Worm (Caenorhabditis elegans): ENCODE measurements around the gene K05F1.14.
A peak's percentile ranks its signal among the peaks of the same experiment; 100 is the strongest.

K05F1.14 gene

DNA sequence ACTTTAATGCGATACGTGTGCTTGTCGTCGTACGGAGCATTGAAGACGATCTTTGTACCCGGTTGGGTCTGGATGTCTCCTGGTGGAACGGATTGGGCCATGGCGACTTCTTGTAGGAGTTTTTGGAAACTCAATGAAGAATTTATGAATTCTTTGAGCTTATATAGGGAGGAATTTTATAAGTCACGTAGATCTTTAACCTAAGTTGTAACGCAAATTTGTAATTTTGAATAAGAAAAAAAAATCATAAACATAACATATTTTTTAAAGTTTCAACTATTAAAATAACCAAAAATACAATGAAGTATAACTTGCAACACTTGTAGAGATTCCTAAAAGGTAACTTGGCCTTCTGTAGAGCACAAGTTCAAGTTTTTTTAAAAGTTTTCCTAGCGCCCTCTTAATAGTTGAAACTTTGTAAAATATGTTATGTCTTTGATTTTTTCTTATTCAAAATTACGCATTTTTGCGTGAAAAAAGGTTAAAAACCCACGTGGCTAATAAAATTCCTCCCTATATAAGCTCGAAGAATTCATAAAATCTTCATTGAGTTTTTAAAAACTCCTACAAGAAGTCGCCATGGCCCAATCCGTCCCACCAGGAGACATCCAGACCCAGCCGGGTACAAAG is 5.1 kb upstream of the K05F1.14 start, which contains the start of the genes msp-63 and msp-142:
Gene msp-63 (minus strand): TSS at position 101 of the 630 bp plus-strand sequence.
Gene msp-142 (plus strand): TSS at position 580 of the 630 bp plus-strand sequence.
- TF ChIP-seq ztf-4 (tag; optimal IDR thresholded peaks at IDR 0.05) (no peak), peb-1 (tag; optimal IDR thresholded peaks at IDR 0.05) (no peak), sma-3 (GFP tag; optimal IDR thresholded peaks at IDR 0.05) (no peak), nhr-11 (tag; optimal IDR thresholded peaks at IDR 0.05) (no peak), blmp-1 (tag; optimal IDR thresholded peaks at IDR 0.05; ENCODE audit: insufficient read depth) (no peak), nhr-25 (tag; optimal IDR thresholded peaks at IDR 0.05) (no peak), F13H6.1 (tag; optimal IDR thresholded peaks at IDR 0.05) (no peak), ceh-16 (tag; optimal IDR thresholded peaks at IDR 0.05) (no peak), unc-55 (GFP tag; optimal IDR thresholded peaks at IDR 0.05) (no peak), ztf-11 (tag; optimal IDR thresholded peaks at IDR 0.05) (no peak)

DNA sequence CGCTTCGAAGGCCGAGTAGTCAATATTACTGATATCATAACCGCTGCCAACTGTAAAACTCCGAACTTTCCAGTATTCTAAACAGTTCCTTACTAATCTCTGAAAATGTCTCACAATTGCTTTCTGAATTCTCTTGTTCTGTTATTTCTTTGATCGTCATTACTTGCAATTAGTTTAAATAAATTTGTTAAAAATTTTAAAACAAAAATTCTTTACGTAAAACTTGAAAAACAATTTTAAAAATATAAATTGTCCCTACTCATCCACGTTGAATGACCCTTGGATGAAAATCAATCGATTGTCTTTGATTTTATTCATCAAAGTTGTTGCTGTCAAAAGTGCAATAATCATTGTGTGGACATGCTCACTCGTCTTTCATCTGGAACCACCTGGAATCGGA is 1.8 kb upstream of the K05F1.14 start, which contains the start of gene acdh-8:
Gene acdh-8 (plus strand): TSS at position 301 of the 400 bp plus-strand sequence.
- TF ChIP-seq nhr-10 (tag; optimal IDR thresholded peaks at IDR 0.05) = no peak
- no peak for TF ChIP-seq unc-39 (tag; optimal IDR thresholded peaks at IDR 0.05)
- TF ChIP-seq ama-1 (optimal IDR thresholded peaks at IDR 0.05) = no peak
- TF ChIP-seq unc-55 (GFP tag; optimal IDR thresholded peaks at IDR 0.05) = no peak
- TF ChIP-seq sem-4 (tag; optimal IDR thresholded peaks at IDR 0.05) = no peak

DNA sequence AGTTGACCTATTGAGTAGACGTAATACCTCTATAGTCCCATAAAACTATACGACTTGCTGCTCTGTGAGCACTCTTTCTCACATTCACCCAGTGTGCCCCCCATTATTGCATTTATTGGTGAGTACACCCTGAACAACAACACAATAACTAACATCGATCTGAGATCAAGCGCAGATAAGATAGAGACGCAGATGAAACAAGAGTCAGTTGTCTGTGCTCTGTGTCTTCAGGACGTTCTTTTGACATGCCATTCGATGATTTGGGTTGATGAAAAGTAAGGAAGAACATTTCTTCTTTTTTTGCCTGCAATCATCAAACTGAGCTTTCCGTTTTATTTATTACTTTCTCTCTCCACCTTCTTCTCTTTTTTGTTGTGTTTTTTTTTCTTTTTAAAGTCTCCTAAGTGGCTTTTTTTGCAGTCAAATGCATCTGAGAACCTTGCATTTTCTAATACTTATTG is 2.0 kb downstream of the K05F1.14 start, which contains the start of gene lect-2:
Gene lect-2 (plus strand): TSS at position 411 of the 461 bp plus-strand sequence.
- TF ChIP-seq unc-39 (tag; optimal IDR thresholded peaks at IDR 0.05) = no peak
- no peak for TF ChIP-seq snpc-4 (tag; optimal IDR thresholded peaks at IDR 0.05)
- TF ChIP-seq alr-1 (tag; optimal IDR thresholded peaks at IDR 0.05) = no peak
- peak; percentile 22 for TF ChIP-seq F13H6.1 (tag; optimal IDR thresholded peaks at IDR 0.05)
- TF ChIP-seq ceh-16 (tag; optimal IDR thresholded peaks at IDR 0.05) = no peak
- peak in 1 of 2 experiments; percentile 28 for TF ChIP-seq lsy-2 (tag; optimal IDR thresholded peaks at IDR 0.05)
- no peak for TF ChIP-seq aly-2 (tag; optimal IDR thresholded peaks at IDR 0.05)
- TF ChIP-seq nhr-10 (tag; optimal IDR thresholded peaks at IDR 0.05) = no peak
- no peak for TF ChIP-seq lin-39 (tag; optimal IDR thresholded peaks at IDR 0.05)
- TF ChIP-seq R02D3.7 (tag; optimal IDR thresholded peaks at IDR 0.05) = no peak
- TF ChIP-seq lin-11 (tag; optimal IDR thresholded peaks at IDR 0.05) = no peak
- no peak for TF ChIP-seq nhr-11 (tag; optimal IDR thresholded peaks at IDR 0.05)
- no peak for TF ChIP-seq ama-1 (optimal IDR thresholded peaks at IDR 0.05)
- peak; percentile 40 for TF ChIP-seq nhr-129 (tag; optimal IDR thresholded peaks at IDR 0.05)
- no peak for TF ChIP-seq ztf-11 (tag; optimal IDR thresholded peaks at IDR 0.05)
- TF ChIP-seq nhr-237 (tag; optimal IDR thresholded peaks at IDR 0.05) = no peak
- no peak for TF ChIP-seq mdl-1 (tag; optimal IDR thresholded peaks at IDR 0.05)
- TF ChIP-seq nhr-12 (tag; optimal IDR thresholded peaks at IDR 0.05) = no peak
- no peak for TF ChIP-seq crh-2 (tag; optimal IDR thresholded peaks at IDR 0.05)
- TF ChIP-seq elt-1 (tag; optimal IDR thresholded peaks at IDR 0.05) = peak; percentile 39
- TF ChIP-seq nhr-6 (tag; optimal IDR thresholded peaks at IDR 0.05) = no peak
- TF ChIP-seq sma-9 (GFP tag; optimal IDR thresholded peaks at IDR 0.05) = peak; percentile 65
- no peak for TF ChIP-seq sma-9 (tag; optimal IDR thresholded peaks at IDR 0.05)
- peak; percentile 11 for TF ChIP-seq C34F6.9 (tag; optimal IDR thresholded peaks at IDR 0.05)

DNA sequence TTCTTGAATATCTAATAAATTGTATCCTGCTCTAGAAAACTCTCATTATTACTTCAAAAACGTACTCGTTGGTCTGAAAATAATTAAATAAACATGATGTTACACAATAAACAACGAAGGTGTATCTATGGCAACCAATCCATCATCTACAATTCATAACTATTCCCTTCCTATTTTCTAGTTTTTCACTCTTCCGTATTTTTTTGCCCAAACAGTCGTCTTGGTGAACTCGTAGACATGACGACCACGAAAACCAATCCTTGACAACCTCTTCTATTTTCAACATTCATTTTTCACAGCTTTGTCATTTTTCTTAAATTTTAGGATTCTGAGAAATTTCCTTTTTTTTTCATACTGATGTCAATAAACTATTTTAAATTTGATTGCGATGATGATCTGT is 3.6 kb downstream of the K05F1.14 start, which contains the start of gene K05F1.13:
Gene K05F1.13 (plus strand): TSS at position 301 of the 400 bp plus-strand sequence.
- TF ChIP-seq crh-2 (tag; optimal IDR thresholded peaks at IDR 0.05) = no peak
- TF ChIP-seq sma-9 (GFP tag; optimal IDR thresholded peaks at IDR 0.05) = no peak
- TF ChIP-seq sma-9 (tag; optimal IDR thresholded peaks at IDR 0.05) = no peak
- TF ChIP-seq ceh-16 (tag; optimal IDR thresholded peaks at IDR 0.05) = no peak
- TF ChIP-seq mbf-1 (tag; optimal IDR thresholded peaks at IDR 0.05) = no peak
- TF ChIP-seq unc-62 (GFP tag; optimal IDR thresholded peaks at IDR 0.05) = no peak

DNA sequence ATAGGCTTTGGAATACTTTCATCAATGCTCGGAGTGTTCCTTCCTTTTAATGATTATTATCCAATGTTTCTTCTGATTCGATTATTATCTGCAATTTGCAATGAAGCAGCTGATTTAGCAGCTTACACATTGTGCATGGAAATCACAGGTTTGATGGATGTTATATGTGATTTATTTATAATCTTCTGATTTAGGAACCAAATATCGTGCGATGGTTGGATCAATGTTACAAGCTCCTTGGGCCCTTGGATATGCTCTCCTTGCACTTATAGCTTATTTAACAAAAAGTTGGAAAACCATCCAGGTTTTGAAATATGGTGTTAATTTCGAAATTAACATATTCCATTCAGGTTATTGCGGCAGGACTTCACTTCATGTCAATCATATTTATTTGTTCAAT is 6.9 kb downstream of the K05F1.14 start:
- no peak for TF ChIP-seq mbf-1 (tag; optimal IDR thresholded peaks at IDR 0.05)
- TF ChIP-seq ZK546.5 (tag; optimal IDR thresholded peaks at IDR 0.05) = no peak
- TF ChIP-seq ztf-4 (tag; optimal IDR thresholded peaks at IDR 0.05) = no peak
- no peak for TF ChIP-seq unc-62 (GFP tag; optimal IDR thresholded peaks at IDR 0.05)

Measured in whole organism, L2 larva.